Fruit fly (Drosophila melanogaster): ENCODE measurements around the gene CG12111.
A peak's percentile ranks its signal among the peaks of the same experiment; 100 is the strongest.

CG12111 gene

dm6 chrX:8538182-8538581, 32.6 kb downstream of the CG12111 start (continued):
- no peak for TF ChIP-seq inv (GFP tag; IDR thresholded peaks at IDR 0.05; ENCODE audit: partially characterized antibody)
- no peak for TF ChIP-seq HLH4C (GFP tag; IDR thresholded peaks at IDR 0.05; ENCODE audit: partially characterized antibody)
- TF ChIP-seq CG1024 (GFP tag; IDR thresholded peaks at IDR 0.05), result peak; percentile 56; the same call in 1 of the 2 replicates
- TF ChIP-seq fru (optimal IDR thresholded peaks at IDR 0.05), result no peak
- no peak for TF ChIP-seq CG7372 (GFP tag; IDR thresholded peaks at IDR 0.05)
- no peak for TF ChIP-seq sr (GFP tag; IDR thresholded peaks at IDR 0.05)
- TF ChIP-seq ase (GFP tag; IDR thresholded peaks at IDR 0.05), result 0 out of 3 replicates have a peak, but pooled peaks have one; percentile 38
- TF ChIP-seq sob (GFP tag; IDR thresholded peaks at IDR 0.05), result peak; percentile 77
- no peak for TF ChIP-seq cg (GFP tag; optimal IDR thresholded peaks at IDR 0.05)
- TF ChIP-seq CG10565 (GFP tag; optimal IDR thresholded peaks at IDR 0.05), result no peak
- peak; percentile 36 for TF ChIP-seq CG6254 (GFP tag; optimal IDR thresholded peaks at IDR 0.05)
- TF ChIP-seq CG2120 (GFP tag; optimal IDR thresholded peaks at IDR 0.05), result peak; percentile 61
- peak; percentile 32 for TF ChIP-seq fd3F (GFP tag; optimal IDR thresholded peaks at IDR 0.05)
- TF ChIP-seq her (GFP tag; optimal IDR thresholded peaks at IDR 0.05), result peak; percentile 35
- peak; percentile 15 for TF ChIP-seq Deaf1 (tag; optimal IDR thresholded peaks at IDR 0.05)
- no peak for TF ChIP-seq vfl (GFP tag; optimal IDR thresholded peaks at IDR 0.05)
- TF ChIP-seq CG12219 (GFP tag; optimal IDR thresholded peaks at IDR 0.05), result peak; percentile 67
- no peak for TF ChIP-seq Doc3 (GFP tag; IDR thresholded peaks at IDR 0.05; ENCODE audit: partially characterized antibody)
- peak; percentile 17 for TF ChIP-seq CG11723 (GFP tag; optimal IDR thresholded peaks at IDR 0.05)
- TF ChIP-seq pzg (GFP tag; optimal IDR thresholded peaks at IDR 0.05), result no peak
- TF ChIP-seq CG13296 (GFP tag; optimal IDR thresholded peaks at IDR 0.05), result peak; percentile 61
- no peak for TF ChIP-seq kni (GFP tag; optimal IDR thresholded peaks at IDR 0.05)
- peak; percentile 2 for TF ChIP-seq CG18764 (GFP tag; optimal IDR thresholded peaks at IDR 0.05)
- TF ChIP-seq Fer2 (tag; optimal IDR thresholded peaks at IDR 0.05), result no peak
- no peak for TF ChIP-seq Elba2 (GFP tag; optimal IDR thresholded peaks at IDR 0.05)
- peak; percentile 68 for TF ChIP-seq CG13424 (tag; optimal IDR thresholded peaks at IDR 0.05)
- TF ChIP-seq aop (GFP tag; IDR thresholded peaks at IDR 0.05), result no peak
- TF ChIP-seq CG17568 (GFP tag; optimal IDR thresholded peaks at IDR 0.05), result no peak
- peak; percentile 74 for TF ChIP-seq row (GFP tag; IDR thresholded peaks at IDR 0.05)
- no peak for TF ChIP-seq Jarid2 (GFP tag; optimal IDR thresholded peaks at IDR 0.05)
- no peak for TF ChIP-seq Sin3A (optimal IDR thresholded peaks at IDR 0.05)
- peak; percentile 52 for TF ChIP-seq gcm (GFP tag; optimal IDR thresholded peaks at IDR 0.05)
- TF ChIP-seq CG7271 (tag; optimal IDR thresholded peaks at IDR 0.05), result no peak
- no peak for TF ChIP-seq Gsc (GFP tag; IDR thresholded peaks at IDR 0.05)
- TF ChIP-seq CG11696 (GFP tag; IDR thresholded peaks at IDR 0.05), result no peak
- no peak for TF ChIP-seq Oaz (GFP tag; IDR thresholded peaks at IDR 0.05)
- TF ChIP-seq ems (GFP tag; optimal IDR thresholded peaks at IDR 0.05), result peak; percentile 23
- peak; percentile 59 for TF ChIP-seq seq (GFP tag; IDR thresholded peaks at IDR 0.05)
- TF ChIP-seq CG1603 (tag; optimal IDR thresholded peaks at IDR 0.05), result peak; percentile 80
- peak; percentile 28 for TF ChIP-seq CG10462 (GFP tag; optimal IDR thresholded peaks at IDR 0.05)
- TF ChIP-seq vvl (GFP tag; IDR thresholded peaks at IDR 0.05), result peak; percentile 82
- TF ChIP-seq CG14965 (GFP tag; optimal IDR thresholded peaks at IDR 0.05; ENCODE audit: borderline replicate concordance), result no peak
- no peak for TF ChIP-seq yki (optimal IDR thresholded peaks at IDR 0.05)
- no peak for TF ChIP-seq CG15696 (tag; optimal IDR thresholded peaks at IDR 0.05)
- TF ChIP-seq pita (GFP tag; optimal IDR thresholded peaks at IDR 0.05), result no peak
- TF ChIP-seq Drgx (GFP tag; IDR thresholded peaks at IDR 0.05), result no peak
- TF ChIP-seq CG16815 (GFP tag; optimal IDR thresholded peaks at IDR 0.05), result peak; percentile 21
- no peak for TF ChIP-seq B-H2 (GFP tag; optimal IDR thresholded peaks at IDR 0.05)
- peak; percentile 2 for TF ChIP-seq CG33557 (GFP tag; optimal IDR thresholded peaks at IDR 0.05)
- TF ChIP-seq Poxn (GFP tag; IDR thresholded peaks at IDR 0.05), result no peak
- TF ChIP-seq Hr3 (GFP tag; optimal IDR thresholded peaks at IDR 0.05), result peak; percentile 29
- no peak for TF ChIP-seq lbe (GFP tag; optimal IDR thresholded peaks at IDR 0.05)

Measured in whole organism, embryonic.